Worm (Caenorhabditis elegans) whole organism, midembryonic: ENCODE data around the gene F53C11.4.

Experiments
- flt-1 ChIP-seq: fragments of 200-800 bp; sonication (Bioruptor generic); IDR thresholded peaks from 2 replicates; pipeline ENCODE4 v1.3.6; 2022; ENCODE audit warnings: missing genetic modification characterization, missing compliant biosample characterization
- klf-2 ChIP-seq: fragments of 200-800 bp; sonication (Bioruptor generic); conservative IDR thresholded peaks from 2 replicates; pipeline ENCODE4 v1.3.6; 2022; ENCODE audit warnings: missing genetic modification reagents, missing genetic modification characterization, missing compliant biosample characterization
- med-1 ChIP-seq: sonication (generic microtip); optimal IDR thresholded peaks from 2 replicates; lab custom pipeline; 2017; ENCODE audit warnings: missing genetic modification characterization, mild to moderate bottlenecking, missing compliant biosample characterization, antibody characterized with exemption, missing genetic modification reagents; ENCODE audit not compliant: insufficient read depth
- ref-1 ChIP-seq: fragments of 200-800 bp; sonication (Bioruptor generic); conservative IDR thresholded peaks from 2 replicates; pipeline ENCODE4 v1.3.6; 2022; ENCODE audit warnings: missing genetic modification reagents, missing genetic modification characterization, missing compliant biosample characterization
- ztf-23 ChIP-seq: fragments of 200-800 bp; sonication (Bioruptor generic); IDR thresholded peaks from 2 replicates; pipeline ENCODE4 v1.3.6; 2022; ENCODE audit warnings: missing genetic modification reagents, missing genetic modification characterization, missing compliant biosample characterization
- ztf-29 ChIP-seq: fragments of 200-800 bp; sonication (Bioruptor generic); IDR thresholded peaks from 2 replicates; pipeline ENCODE4 v1.3.6; 2022; ENCODE audit warnings: missing genetic modification reagents, missing genetic modification characterization, missing compliant biosample characterization

DNA sequence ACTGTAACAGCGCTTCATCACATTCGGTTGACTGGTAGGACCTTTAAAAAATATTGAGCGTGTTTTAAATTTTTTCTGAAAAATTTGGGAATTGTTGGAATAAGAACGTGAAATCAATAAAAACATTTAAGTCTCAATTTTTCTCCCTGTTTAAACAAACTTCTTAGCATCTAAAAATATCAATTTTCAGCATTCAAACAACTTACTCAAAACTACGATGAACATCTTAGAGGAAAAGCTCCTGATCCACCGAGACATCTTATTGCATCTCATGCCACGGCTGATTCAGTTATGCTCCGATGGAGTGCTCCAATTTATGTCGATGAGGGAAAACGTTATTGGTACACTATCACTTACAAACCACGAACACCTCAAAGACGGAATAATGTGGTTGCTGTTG is 12.0 kb upstream of the F53C11.4 start:
- TF ChIP-seq ztf-29 (GFP tag; lab: Robert Waterston, UW): no peak
- no peak for TF ChIP-seq ref-1 (GFP tag; lab: Robert Waterston, UW)
- TF ChIP-seq med-1 (GFP tag; lab: Kevin White, UChicago): no peak
- no peak for TF ChIP-seq flt-1 (GFP tag; lab: Robert Waterston, UW)
- no peak for TF ChIP-seq klf-2 (GFP tag; lab: Robert Waterston, UW)
- no peak for TF ChIP-seq ztf-23 (GFP tag; lab: Robert Waterston, UW)
